Fruit fly (Drosophila melanogaster): ENCODE measurements around the gene CG9427.

dm6 chr3R:9605084-9605483, 21.6 kb downstream of the CG9427 start:
- TF ChIP-seq CG5204 (GFP tag; optimal IDR thresholded peaks at IDR 0.05) (no peak), Clk (GFP tag; optimal IDR thresholded peaks at IDR 0.05) (no peak), kay (GFP tag; ENCODE audit: borderline replicate concordance) (no peak), CG33017 (tag; optimal IDR thresholded peaks at IDR 0.05) (no peak), bab1 (GFP tag; optimal IDR thresholded peaks at IDR 0.05) (no peak), pad (GFP tag; optimal IDR thresholded peaks at IDR 0.05) (no peak), Hr96 (GFP tag; optimal IDR thresholded peaks at IDR 0.05) (no peak), cic (GFP tag; optimal IDR thresholded peaks at IDR 0.05) (no peak), Mnt (GFP tag; optimal IDR thresholded peaks at IDR 0.05) (no peak), Crg-1 (GFP tag; optimal IDR thresholded peaks at IDR 0.05) (no peak), CG14711 (tag; optimal IDR thresholded peaks at IDR 0.05) (no peak), tj (GFP tag; optimal IDR thresholded peaks at IDR 0.05) (no peak)

Measured in whole organism, adult.